Fruit fly (Drosophila melanogaster) Kc167 (cell line): ENCODE data around the gene CG7914.

Source experiments
- Myc ChIP-seq: fragments of >200 bp; optimal IDR thresholded peaks from 2 replicates; lab custom pipeline; 2017; ENCODE audit warnings: missing external identifiers
- Sin3A ChIP-seq: fragments of >200 bp; optimal IDR thresholded peaks from 2 replicates; lab custom pipeline; 2018; ENCODE audit warnings: missing external identifiers
- h ChIP-seq: fragments of >200 bp; optimal IDR thresholded peaks from 3 replicates; lab custom pipeline; 2018; ENCODE audit warnings: missing external identifiers
- psq ChIP-seq: fragments of >200 bp; optimal IDR thresholded peaks from 2 replicates; lab custom pipeline; 2017; ENCODE audit warnings: missing external identifiers

dm6 chrX:19191597-19191996, 1.7 kb downstream of the CG7914 start:
- TF ChIP-seq Sin3A (lab: Kevin White, UChicago): no peak
- TF ChIP-seq Myc (lab: Kevin White, UChicago): no peak
- TF ChIP-seq psq: no peak
- no peak for TF ChIP-seq h (lab: Kevin White, UChicago)
